Worm (Caenorhabditis elegans): Measurements from ENCODE around the gene K10G6.9.

K10G6.9 gene

DNA sequence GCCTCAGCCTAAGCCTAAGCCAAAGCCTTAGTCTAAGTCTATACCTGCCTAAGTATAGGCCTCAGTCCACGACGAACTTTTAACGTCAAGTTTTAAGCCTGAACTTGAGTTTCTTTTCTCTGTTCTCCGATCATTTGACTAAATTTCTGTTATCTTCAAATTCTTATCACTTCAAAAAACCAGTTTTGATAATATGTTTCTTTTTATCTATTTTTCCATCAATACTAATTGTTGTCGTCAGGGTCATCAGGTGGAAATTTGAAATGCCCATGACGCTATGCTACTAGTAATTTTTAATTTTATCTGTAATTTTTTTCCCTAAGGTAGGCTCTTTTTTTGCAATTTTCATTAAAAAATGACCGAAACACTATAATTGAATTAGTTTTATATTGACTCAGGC is 39.5 kb downstream of the K10G6.9 start:
- TF ChIP-seq F13C5.2 (tag; optimal IDR thresholded peaks at IDR 0.05) (no peak), hmbx-1 (tag; optimal IDR thresholded peaks at IDR 0.05) (no peak), ets-7 (tag; optimal IDR thresholded peaks at IDR 0.05) (no peak), ceh-13 (GFP tag; optimal IDR thresholded peaks at IDR 0.05) (no peak), scrt-1 (GFP tag; IDR thresholded peaks at IDR 0.05) (no peak), tbx-11 (GFP tag; IDR thresholded peaks at IDR 0.05) (no peak), flt-1 (GFP tag; IDR thresholded peaks at IDR 0.05) (no peak), ceh-36 (tag; optimal IDR thresholded peaks at IDR 0.05) (no peak), pes-1 (GFP tag; IDR thresholded peaks at IDR 0.05) (no peak)

DNA sequence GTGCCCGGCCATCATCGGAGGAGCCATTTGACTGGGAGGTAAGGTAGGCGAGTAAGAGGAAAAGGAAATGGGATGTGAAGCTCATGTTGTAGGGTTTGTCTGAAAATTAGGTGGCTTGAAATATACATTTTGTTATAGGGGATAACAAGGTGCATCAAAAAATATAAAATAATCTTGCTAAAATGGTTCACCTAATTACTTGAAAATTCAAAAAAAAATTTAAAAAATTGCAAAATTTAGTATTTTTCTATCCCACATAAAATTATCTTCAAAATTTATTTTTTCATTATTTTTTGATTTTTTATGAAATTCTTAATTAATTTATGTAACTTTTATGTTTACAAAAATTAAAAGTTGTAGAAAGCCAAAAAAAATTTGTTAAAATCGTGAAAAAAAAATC is 46.6 kb downstream of the K10G6.9 start, which contains the start of gene K07D4.6:
Gene K07D4.6, minus strand, starts transcription at position 101 of the 400 bp plus-strand sequence.
- TF ChIP-seq pes-1 (GFP tag; IDR thresholded peaks at IDR 0.05) = no peak
- no peak for TF ChIP-seq sea-1 (GFP tag; conservative IDR thresholded peaks at IDR 0.05)
- no peak for TF ChIP-seq hmbx-1 (tag; optimal IDR thresholded peaks at IDR 0.05)
- no peak for TF ChIP-seq B0310.2 (tag; optimal IDR thresholded peaks at IDR 0.05)
